Worm (Caenorhabditis elegans) whole organism, L3 larva: ENCODE data around the gene ZK177.11.

ENCODE experiments used
- ceh-28 ChIP-seq: fragments of 150-350 bp; optimal IDR thresholded peaks from 2 replicates; lab custom pipeline; 2014; ENCODE audit warnings: missing biosample characterization, missing genetic modification reagents, missing genetic modification characterization
- ceh-82 ChIP-seq: fragments of 150-350 bp; optimal IDR thresholded peaks from 2 replicates; lab custom pipeline; 2014; ENCODE audit warnings: missing biosample characterization, missing genetic modification characterization
- ceh-9 ChIP-seq: sonication (generic microtip); optimal IDR thresholded peaks from 2 replicates; lab custom pipeline; 2018; ENCODE audit warnings: missing biosample characterization, missing genetic modification characterization
- elt-1 ChIP-seq: fragments of 150-350 bp; optimal IDR thresholded peaks from 2 replicates; lab custom pipeline; 2014; ENCODE audit warnings: missing biosample characterization, missing genetic modification characterization
- elt-2 ChIP-seq: sonication (generic microtip); optimal IDR thresholded peaks from 2 replicates; lab custom pipeline; 2016; ENCODE audit warnings: missing genetic modification reagents, mild to moderate bottlenecking, missing genetic modification characterization, missing compliant biosample characterization
- elt-3 ChIP-seq, 3 experiments: fragments of 150-350 bp in 1 of 3; sonication (generic microtip) in 2 of 3; optimal IDR thresholded peaks; 2 replicates in 2 of 3; 4 replicates in 1 of 3; lab custom pipeline; 2014 to 2017; ENCODE audit warnings: missing biosample characterization in 3 of 3, missing genetic modification characterization in 3 of 3
- fkh-2 ChIP-seq: fragments of 150-350 bp; optimal IDR thresholded peaks from 2 replicates; lab custom pipeline; 2014; ENCODE audit warnings: missing biosample characterization, missing genetic modification reagents, missing genetic modification characterization
- fos-1 ChIP-seq: fragments of 150-350 bp; optimal IDR thresholded peaks from 2 replicates; lab custom pipeline; 2014; ENCODE audit warnings: missing biosample characterization, missing genetic modification characterization
- hmg-11 ChIP-seq: sonication (generic microtip); optimal IDR thresholded peaks from 2 replicates; lab custom pipeline; 2016; ENCODE audit warnings: missing genetic modification characterization, missing compliant biosample characterization
- jun-1 ChIP-seq: fragments of 150-350 bp; optimal IDR thresholded peaks from 2 replicates; lab custom pipeline; 2014; ENCODE audit warnings: missing biosample characterization, missing genetic modification reagents, missing genetic modification characterization
- lin-15B ChIP-seq: fragments of 150-350 bp; optimal IDR thresholded peaks from 2 replicates; lab custom pipeline; 2014; ENCODE audit warnings: missing biosample characterization, missing genetic modification characterization
- lin-39 ChIP-seq: fragments of 150-350 bp; optimal IDR thresholded peaks from 2 replicates; lab custom pipeline; 2018; ENCODE audit warnings: missing biosample characterization, missing genetic modification reagents, missing genetic modification characterization
- lsy-12 ChIP-seq: sonication (generic microtip); optimal IDR thresholded peaks from 2 replicates; lab custom pipeline; 2016; ENCODE audit warnings: mild to moderate bottlenecking, missing genetic modification characterization, missing compliant biosample characterization
- mml-1 ChIP-seq: fragments of 150-350 bp; sonication (generic microtip); optimal IDR thresholded peaks from 3 replicates; lab custom pipeline; 2014; ENCODE audit warnings: missing biosample characterization, missing genetic modification characterization
- nhr-12 ChIP-seq: fragments of 150-350 bp; optimal IDR thresholded peaks from 2 replicates; lab custom pipeline; 2014; ENCODE audit warnings: missing biosample characterization, missing genetic modification characterization
- nhr-23 ChIP-seq: fragments of 150-350 bp; optimal IDR thresholded peaks from 2 replicates; lab custom pipeline; 2014; ENCODE audit warnings: missing biosample characterization, missing genetic modification reagents, missing genetic modification characterization
- nhr-237 ChIP-seq: fragments of 150-350 bp; optimal IDR thresholded peaks from 2 replicates; lab custom pipeline; 2014; ENCODE audit warnings: missing biosample characterization, missing genetic modification characterization
- nhr-25 ChIP-seq: sonication (generic microtip); optimal IDR thresholded peaks from 2 replicates; lab custom pipeline; 2017; ENCODE audit warnings: missing biosample characterization, missing genetic modification characterization
- nhr-43 ChIP-seq: sonication (generic microtip); optimal IDR thresholded peaks from 2 replicates; lab custom pipeline; 2016; ENCODE audit warnings: mild to moderate bottlenecking, missing genetic modification characterization, missing compliant biosample characterization; ENCODE audit not compliant: poor library complexity, severe bottlenecking
- nhr-67 ChIP-seq: fragments of 150-350 bp; optimal IDR thresholded peaks from 2 replicates; lab custom pipeline; 2014; ENCODE audit warnings: missing biosample characterization, missing genetic modification characterization
- nhr-77 ChIP-seq: fragments of 150-350 bp; optimal IDR thresholded peaks from 2 replicates; lab custom pipeline; 2014; ENCODE audit warnings: missing biosample characterization, missing genetic modification characterization
- pha-4 ChIP-seq: fragments of 150-350 bp; optimal IDR thresholded peaks from 2 replicates; lab custom pipeline; 2014; ENCODE audit warnings: missing biosample characterization, missing genetic modification reagents, missing genetic modification characterization
- pqm-1 ChIP-seq: fragments of 150-350 bp; optimal IDR thresholded peaks from 2 replicates; lab custom pipeline; 2017; ENCODE audit warnings: missing biosample characterization, missing genetic modification characterization, inconsistent platforms
- sea-2 ChIP-seq: fragments of 150-350 bp; sonication (generic microtip); optimal IDR thresholded peaks from 4 replicates; lab custom pipeline; 2014; ENCODE audit warnings: missing biosample characterization, missing genetic modification reagents, missing genetic modification characterization
- skn-1 ChIP-seq: fragments of 150-350 bp; optimal IDR thresholded peaks from 2 replicates; lab custom pipeline; 2014; ENCODE audit warnings: missing biosample characterization, missing genetic modification characterization
- snpc-4 ChIP-seq: fragments of 150-350 bp; optimal IDR thresholded peaks from 2 replicates; lab custom pipeline; 2014; ENCODE audit warnings: missing biosample characterization, missing genetic modification characterization
- tbx-2 ChIP-seq: sonication (generic microtip); optimal IDR thresholded peaks from 2 replicates; lab custom pipeline; 2016; ENCODE audit warnings: mild to moderate bottlenecking, missing genetic modification characterization, missing compliant biosample characterization
- unc-62 ChIP-seq: fragments of 150-350 bp; sonication (generic microtip); optimal IDR thresholded peaks from 4 replicates; lab custom pipeline; 2014; ENCODE audit warnings: missing biosample characterization, missing genetic modification reagents, missing genetic modification characterization
- ztf-4 ChIP-seq: fragments of 150-350 bp; optimal IDR thresholded peaks from 2 replicates; lab custom pipeline; 2014; ENCODE audit warnings: missing biosample characterization, missing genetic modification characterization

ZK177.11 gene

ce11 chrII:5551517-5551916 is 28.8 kb downstream of the ZK177.11 start, which contains the start of gene C17C3.5:
TSS of gene C17C3.5 (plus strand) at chrII:5551817.
- TF ChIP-seq ztf-4 (tag; lab: Kevin White, UChicago) (no peak), elt-2 (tag; lab: Kevin White, UChicago) (no peak), ceh-9 (tag; lab: Kevin White, UChicago) (no peak), nhr-12 (no peak), lsy-12 (tag; lab: Kevin White, UChicago) (no peak), nhr-23 (tag; lab: Kevin White, UChicago) (no peak), fkh-2 (no peak), nhr-237 (tag; lab: Kevin White, UChicago) (no peak), skn-1 (tag; lab: Kevin White, UChicago) (no peak), snpc-4 (tag; lab: Kevin White, UChicago) (no peak), sea-2 (GFP tag; lab: Kevin White, UChicago) (no peak), lin-15B (tag; lab: Kevin White, UChicago) (no peak), nhr-25 (tag; lab: Kevin White, UChicago) (no peak), lin-39 (no peak), mml-1 (tag; lab: Kevin White, UChicago) (no peak), elt-1 (tag; lab: Kevin White, UChicago) (no peak), nhr-67 (tag; lab: Kevin White, UChicago) (no peak), ceh-82 (tag; lab: Kevin White, UChicago) (no peak), fos-1 (no peak)

DNA sequence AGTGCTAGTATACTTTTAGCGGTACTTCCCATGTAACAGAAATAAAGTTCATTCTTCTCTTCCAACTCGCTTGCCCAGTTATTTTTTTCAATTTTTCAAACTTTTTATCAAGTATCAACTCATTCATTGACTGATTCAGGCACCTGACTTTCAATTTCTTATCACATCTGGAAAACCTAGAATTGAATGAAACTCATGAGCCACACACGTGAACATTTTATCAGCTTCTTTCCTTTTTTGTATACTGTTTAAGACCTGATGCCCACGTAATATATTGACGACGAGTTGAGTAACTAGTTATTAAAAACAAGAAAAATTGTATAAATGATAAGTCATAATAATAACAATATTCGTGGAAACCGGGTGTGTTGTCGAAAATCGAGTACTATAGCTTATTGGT is 30.8 kb downstream of the ZK177.11 start:
- TF ChIP-seq elt-2 (tag; lab: Kevin White, UChicago) (peak; percentile 92), pha-4 (tag; lab: Kevin White, UChicago) (peak; percentile 67), snpc-4 (tag; lab: Kevin White, UChicago) (no peak), elt-3 (tag; optimal IDR thresholded peaks at IDR 0.05; lab: Kevin White, UChicago) (no peak), pqm-1 (peak; percentile 95)

- no peak for TF ChIP-seq elt-2 (tag; lab: Kevin White, UChicago)
Measured at ce11 chrII:5554317-5554716, 31.6 kb downstream of the ZK177.11 start, which contains the start of gene ins-12. TSS of gene ins-12 (plus strand) at chrII:5554617.

DNA sequence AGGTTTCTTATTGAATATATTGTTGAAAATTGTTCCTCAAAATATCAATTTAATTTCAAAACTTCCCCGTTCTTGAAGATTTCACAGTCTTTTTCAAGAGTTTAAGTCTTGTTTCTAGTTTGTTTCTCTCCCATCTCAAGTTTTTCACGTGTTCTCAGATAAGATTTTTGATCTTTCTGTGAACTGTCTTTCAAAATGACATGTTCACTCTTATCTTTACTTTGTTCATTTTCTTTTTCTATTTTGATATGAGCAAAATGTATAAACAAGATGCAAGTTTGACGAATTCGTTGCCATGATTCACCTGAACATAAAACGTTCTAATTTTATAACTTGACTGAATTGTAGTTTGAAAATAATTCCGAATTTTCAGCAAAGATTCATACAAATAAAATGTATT is 32.1 kb downstream of the ZK177.11 start:
- peak; percentile 33 for TF ChIP-seq elt-2 (tag; lab: Kevin White, UChicago)
- no peak for TF ChIP-seq tbx-2 (tag; lab: Kevin White, UChicago)
- peak; percentile 24 for TF ChIP-seq pqm-1
- TF ChIP-seq jun-1 (tag; lab: Kevin White, UChicago): no peak
- TF ChIP-seq nhr-77: no peak
- TF ChIP-seq, all 47 proteins: peak for 2

ce11 chrII:5555522-5555921 is 32.8 kb downstream of the ZK177.11 start:
- TF ChIP-seq elt-2 (tag; lab: Kevin White, UChicago) (peak; percentile 72), fos-1 (no peak), ceh-28 (no peak)

DNA sequence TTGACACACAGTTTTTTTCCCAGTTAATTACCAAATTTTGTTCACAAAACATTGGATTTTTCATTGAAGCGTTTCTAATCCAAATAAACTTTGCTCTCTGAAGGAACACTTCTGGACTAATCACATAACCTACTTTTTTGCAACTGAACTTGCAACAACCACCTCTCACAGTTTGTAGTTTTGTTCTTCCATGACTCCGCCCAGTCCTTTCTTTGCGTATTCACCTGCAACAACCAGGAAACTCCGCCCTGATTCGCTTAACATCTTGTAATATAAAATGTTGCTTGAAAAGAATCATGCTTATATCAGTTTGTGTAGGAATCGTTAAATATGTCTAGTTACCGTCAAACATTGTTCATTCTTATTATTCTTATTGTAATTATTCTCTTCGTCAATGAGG is 33.7 kb downstream of the ZK177.11 start, which contains the start of gene ins-11:
Gene ins-11, plus strand, starts transcription at position 301 of the 400 bp plus-strand sequence.
- TF ChIP-seq ceh-82 (tag; lab: Kevin White, UChicago) (no peak), fos-1 (no peak), pqm-1 (no peak), unc-62 (no peak), nhr-237 (tag; lab: Kevin White, UChicago) (no peak)

- no peak for TF ChIP-seq snpc-4 (tag; lab: Kevin White, UChicago)
- TF ChIP-seq hmg-11: no peak
- TF ChIP-seq elt-2 (tag; lab: Kevin White, UChicago): peak; percentile 95
- TF ChIP-seq pqm-1: peak; percentile 76
- no peak for TF ChIP-seq nhr-43 (tag; lab: Kevin White, UChicago)
- no peak for TF ChIP-seq elt-3 (tag; optimal IDR thresholded peaks at IDR 0.05; lab: Kevin White, UChicago)
Measured at ce11 chrII:5557134-5557533, 34.4 kb downstream of the ZK177.11 start.
